Worm (Caenorhabditis elegans) whole organism, young adult: ENCODE measurements around the gene Y55F3BR.6.

Experiments used
- B0019.2 ChIP-seq: fragments of 200-800 bp; sonication (Bioruptor generic); conservative IDR thresholded peaks from 2 replicates; pipeline ENCODE4 v1.3.6; 2022; ENCODE audit warnings: missing genetic modification reagents, missing genetic modification characterization, missing compliant biosample characterization
- B0035.1 ChIP-seq: sonication (generic microtip); optimal IDR thresholded peaks from 2 replicates; lab custom pipeline; 2016; ENCODE audit warnings: missing genetic modification characterization, mild to moderate bottlenecking, missing compliant biosample characterization, missing genotype, missing genetic modification reagents
- F22D6.2 ChIP-seq: sonication (generic microtip); optimal IDR thresholded peaks from 2 replicates; lab custom pipeline; 2016; ENCODE audit warnings: mild to moderate bottlenecking, missing genetic modification characterization, missing compliant biosample characterization
- F37B4.10 ChIP-seq: fragments of 200-800 bp; sonication (Bioruptor generic); IDR thresholded peaks from 2 replicates; pipeline ENCODE4 v1.3.6; 2022; ENCODE audit warnings: missing genetic modification characterization, missing compliant biosample characterization
- F57A8.1 ChIP-seq: fragments of 200-800 bp; sonication (Bioruptor generic); optimal IDR thresholded peaks from 2 replicates; lab custom pipeline; 2018; ENCODE audit warnings: mild to moderate bottlenecking, missing genetic modification characterization, moderate library complexity, missing compliant biosample characterization
- T07F8.4 ChIP-seq: sonication (generic microtip); optimal IDR thresholded peaks from 2 replicates; lab custom pipeline; 2016; ENCODE audit warnings: mild to moderate bottlenecking, missing genetic modification characterization, moderate library complexity, missing compliant biosample characterization
- Y53F4B.3 ChIP-seq: fragments of 200-800 bp; sonication (Bioruptor generic); IDR thresholded peaks from 2 replicates; pipeline ENCODE4 v1.3.6; 2022; ENCODE audit warnings: missing genetic modification reagents, missing genetic modification characterization, missing compliant biosample characterization
- Y56A3A.18 ChIP-seq: fragments of 200-800 bp; sonication (Bioruptor generic); IDR thresholded peaks from 2 replicates; pipeline ENCODE4 v1.3.6; 2022; ENCODE audit warnings: missing genetic modification reagents, missing genetic modification characterization, missing compliant biosample characterization
- Y79H2A.3 ChIP-seq: fragments of 200-800 bp; sonication (Bioruptor generic); conservative IDR thresholded peaks from 2 replicates; pipeline ENCODE4 v1.3.6; 2022; ENCODE audit warnings: missing genetic modification reagents, missing genetic modification characterization, missing compliant biosample characterization
- ama-1 ChIP-seq, 3 experiments: fragments of 150-350 bp in 1 of 3; sonication (generic microtip) in 2 of 3; optimal IDR thresholded peaks; 2 replicates each; lab custom pipeline; 2014 to 2018; ENCODE audit warnings: missing biosample characterization in 2 of 3, missing genetic modification characterization in 2 of 3, missing genetic modification reagents in 2 of 3
- athp-1 ChIP-seq: sonication (generic microtip); optimal IDR thresholded peaks from 2 replicates; lab custom pipeline; 2017; ENCODE audit warnings: mild to moderate bottlenecking, missing genetic modification characterization, missing compliant biosample characterization
- attf-5 ChIP-seq: fragments of 200-800 bp; sonication (Bioruptor generic); optimal IDR thresholded peaks from 2 replicates; lab custom pipeline; 2018; ENCODE audit warnings: mild to moderate bottlenecking, missing genetic modification characterization, missing compliant biosample characterization
- bed-1 ChIP-seq: fragments of 200-800 bp; sonication (Bioruptor generic); IDR thresholded peaks from 2 replicates; pipeline ENCODE4 v1.3.6; 2022; ENCODE audit warnings: missing genetic modification reagents, missing genetic modification characterization, missing compliant biosample characterization
- bed-2 ChIP-seq: fragments of 200-800 bp; sonication (Bioruptor generic); IDR thresholded peaks from 2 replicates; pipeline ENCODE4 v1.3.6; 2022; ENCODE audit warnings: missing genetic modification reagents, missing genetic modification characterization, missing compliant biosample characterization
- ccch-3 ChIP-seq: fragments of 200-800 bp; sonication (Bioruptor generic); optimal IDR thresholded peaks from 2 replicates; lab custom pipeline; 2018; ENCODE audit warnings: mild to moderate bottlenecking, missing genetic modification characterization, missing compliant biosample characterization
- ceh-27 ChIP-seq: fragments of 200-800 bp; sonication (Bioruptor generic); optimal IDR thresholded peaks from 2 replicates; lab custom pipeline; 2018; ENCODE audit warnings: mild to moderate bottlenecking, missing genetic modification characterization, moderate library complexity, missing compliant biosample characterization
- ceh-58 ChIP-seq: fragments of 200-800 bp; sonication (Bioruptor generic); IDR thresholded peaks from 2 replicates; pipeline ENCODE4 v1.3.6; 2022; ENCODE audit warnings: missing genetic modification characterization, missing compliant biosample characterization
- ceh-79 ChIP-seq: sonication (generic microtip); optimal IDR thresholded peaks from 2 replicates; lab custom pipeline; 2017; ENCODE audit warnings: mild to moderate bottlenecking, missing genetic modification characterization, missing compliant biosample characterization
- dox-1 ChIP-seq: fragments of 200-800 bp; sonication (Bioruptor generic); IDR thresholded peaks from 2 replicates; pipeline ENCODE4 v1.3.6; 2022; ENCODE audit warnings: missing genetic modification reagents, missing genetic modification characterization, missing compliant biosample characterization
- dpl-1 ChIP-seq: fragments of 150-350 bp; optimal IDR thresholded peaks from 2 replicates; lab custom pipeline; 2014; ENCODE audit warnings: missing biosample characterization, missing genetic modification reagents, missing genetic modification characterization
- efl-1 ChIP-seq: fragments of 150-350 bp; optimal IDR thresholded peaks from 2 replicates; lab custom pipeline; 2014; ENCODE audit warnings: missing biosample characterization, missing genetic modification reagents, missing genetic modification characterization
- egl-18 ChIP-seq: fragments of 200-800 bp; sonication (Bioruptor generic); IDR thresholded peaks from 2 replicates; pipeline ENCODE4 v1.3.6; 2022; ENCODE audit warnings: missing genetic modification reagents, missing genetic modification characterization, missing compliant biosample characterization
- egl-44 ChIP-seq: fragments of 200-800 bp; sonication (Bioruptor generic); IDR thresholded peaks from 2 replicates; pipeline ENCODE4 v1.3.6; 2022; ENCODE audit warnings: missing genetic modification reagents, missing genetic modification characterization, missing compliant biosample characterization
- ekl-4 ChIP-seq: fragments of 200-800 bp; sonication (Bioruptor generic); IDR thresholded peaks from 2 replicates; pipeline ENCODE4 v1.3.6; 2022; ENCODE audit warnings: missing genetic modification reagents, missing genetic modification characterization, missing compliant biosample characterization
- ets-4 ChIP-seq: fragments of 200-800 bp; sonication (Bioruptor generic); optimal IDR thresholded peaks from 2 replicates; lab custom pipeline; 2018; ENCODE audit warnings: mild to moderate bottlenecking, missing genetic modification characterization, missing compliant biosample characterization
- hlh-26 ChIP-seq: fragments of 200-800 bp; sonication (Bioruptor generic); conservative IDR thresholded peaks from 2 replicates; pipeline ENCODE4 v1.3.6; 2022; ENCODE audit warnings: missing genetic modification reagents, missing genetic modification characterization, missing compliant biosample characterization
- lin-35 ChIP-seq, 3 experiments: fragments of 150-350 bp in 2 of 3; sonication (generic microtip) in 1 of 3; optimal IDR thresholded peaks; 2 replicates each; lab custom pipeline; 2014 to 2018; ENCODE audit warnings: missing biosample characterization in 3 of 3, missing genetic modification characterization in 3 of 3, missing genetic modification reagents in 3 of 3
- lin-54 ChIP-seq: fragments of 200-800 bp; sonication (Bioruptor generic); optimal IDR thresholded peaks from 2 replicates; lab custom pipeline; 2018; ENCODE audit warnings: mild to moderate bottlenecking, missing genetic modification characterization, missing compliant biosample characterization
- lir-1 ChIP-seq: fragments of 200-800 bp; sonication (Bioruptor generic); conservative IDR thresholded peaks from 2 replicates; pipeline ENCODE4 v1.3.6; 2022; ENCODE audit warnings: missing genetic modification reagents, missing genetic modification characterization, missing compliant biosample characterization
- madf-3 ChIP-seq: fragments of 200-800 bp; sonication (Bioruptor generic); IDR thresholded peaks from 2 replicates; pipeline ENCODE4 v1.3.6; 2022; ENCODE audit warnings: missing genetic modification reagents, missing genetic modification characterization, missing compliant biosample characterization
- madf-8 ChIP-seq: fragments of 200-800 bp; sonication (Bioruptor generic); conservative IDR thresholded peaks from 2 replicates; pipeline ENCODE4 v1.3.6; 2022; ENCODE audit warnings: missing genetic modification reagents, missing genetic modification characterization, missing compliant biosample characterization
- mes-4 ChIP-seq: sonication (generic microtip); optimal IDR thresholded peaks from 2 replicates; lab custom pipeline; 2016; ENCODE audit warnings: missing genotype, missing genetic modification characterization, missing compliant biosample characterization
- mxl-1 ChIP-seq: sonication (generic microtip); optimal IDR thresholded peaks from 2 replicates; lab custom pipeline; 2016; ENCODE audit warnings: missing genetic modification characterization, missing compliant biosample characterization
- nfyb-1 ChIP-seq: fragments of 200-800 bp; sonication (Bioruptor generic); IDR thresholded peaks from 2 replicates; pipeline ENCODE4 v1.3.6; 2022; ENCODE audit warnings: missing genetic modification reagents, missing genetic modification characterization, missing compliant biosample characterization
- nhr-179 ChIP-seq: sonication (generic microtip); optimal IDR thresholded peaks from 2 replicates; lab custom pipeline; 2016; ENCODE audit warnings: mild to moderate bottlenecking, missing genetic modification characterization, missing compliant biosample characterization
- pbrm-1 ChIP-seq: fragments of 200-800 bp; sonication (Bioruptor generic); IDR thresholded peaks from 2 replicates; pipeline ENCODE4 v1.3.6; 2022; ENCODE audit warnings: missing genetic modification reagents, missing genetic modification characterization, missing compliant biosample characterization
- pha-4 ChIP-seq: fragments of 150-350 bp; sonication (generic microtip); optimal IDR thresholded peaks from 2 replicates; lab custom pipeline; 2014; ENCODE audit warnings: missing biosample characterization, missing genetic modification reagents, missing genetic modification characterization
- rec-8 ChIP-seq, 2 experiments: sonication (generic microtip); optimal IDR thresholded peaks; 2 replicates each; lab custom pipeline; 2016; ENCODE audit warnings: mild to moderate bottlenecking in 2 of 2, missing genetic modification characterization in 2 of 2, missing genetic modification reagents in 2 of 2, missing genotype in 2 of 2, missing biosample characterization in 1 of 2, missing compliant biosample characterization in 1 of 2, moderate library complexity in 1 of 2
- repo-1 ChIP-seq: sonication (generic microtip); optimal IDR thresholded peaks from 2 replicates; lab custom pipeline; 2017; ENCODE audit warnings: mild to moderate bottlenecking, missing genetic modification characterization, missing compliant biosample characterization
- rpc-1 ChIP-seq, 2 experiments: fragments of 150-350 bp in 1 of 2; sonication (generic microtip) in 1 of 2; optimal IDR thresholded peaks; 2 replicates each; lab custom pipeline; 2014 to 2018; ENCODE audit warnings: missing biosample characterization in 1 of 2, missing genetic modification characterization in 1 of 2, missing genetic modification reagents in 1 of 2, missing genotype in 1 of 2
- sdz-38 ChIP-seq: sonication (generic microtip); optimal IDR thresholded peaks from 2 replicates; lab custom pipeline; 2016; ENCODE audit warnings: missing genotype, missing genetic modification characterization, missing compliant biosample characterization
- snpc-1.3 ChIP-seq: sonication (generic microtip); optimal IDR thresholded peaks from 2 replicates; lab custom pipeline; 2017; ENCODE audit warnings: missing genetic modification characterization, mild to moderate bottlenecking, missing compliant biosample characterization, antibody characterized with exemption, moderate library complexity, missing genotype, missing genetic modification reagents; ENCODE audit not compliant: insufficient read depth
- snpc-4 ChIP-seq, 5 experiments: fragments of 150-350 bp in 1 of 5; sonication (generic microtip) in 4 of 5; optimal IDR thresholded peaks; 2 replicates each; lab custom pipeline; 2014 to 2018; ENCODE audit warnings: missing genetic modification characterization in 5 of 5, missing biosample characterization in 3 of 5, antibody characterized with exemption in 2 of 5, mild to moderate bottlenecking in 2 of 5, missing compliant biosample characterization in 2 of 5, missing genotype in 2 of 5, moderate library complexity in 2 of 5, missing genetic modification reagents in 1 of 5
- zim-3 ChIP-seq: sonication (generic microtip); optimal IDR thresholded peaks from 2 replicates; lab custom pipeline; 2017; ENCODE audit warnings: mild to moderate bottlenecking, missing genetic modification characterization, moderate library complexity, missing compliant biosample characterization
- ztf-18 ChIP-seq: sonication (generic microtip); optimal IDR thresholded peaks from 2 replicates; lab custom pipeline; 2016; ENCODE audit warnings: missing genotype, mild to moderate bottlenecking, missing genetic modification characterization, missing compliant biosample characterization
- ztf-25 ChIP-seq: fragments of 200-800 bp; sonication (Bioruptor generic); IDR thresholded peaks from 2 replicates; pipeline ENCODE4 v1.3.6; 2022; ENCODE audit warnings: missing genetic modification reagents, missing genetic modification characterization, missing compliant biosample characterization
- ztf-26 ChIP-seq: sonication (generic microtip); optimal IDR thresholded peaks from 2 replicates; lab custom pipeline; 2017; ENCODE audit warnings: missing genetic modification characterization, missing compliant biosample characterization

Y55F3BR.6 gene

ce11 chrIV:866828-867270, 24.9 kb upstream of the Y55F3BR.6 start (continued):
- TF ChIP-seq ama-1 (optimal IDR thresholded peaks at IDR 0.05; lab: Kevin White, UChicago) (peak; percentile 97), ama-1 (GFP tag; optimal IDR thresholded peaks at IDR 0.05; lab: Kevin White, UChicago) (peak; percentile 27 to 60), ceh-79 (tag; lab: Kevin White, UChicago) (peak; percentile 84), ets-4 (GFP tag; lab: Kevin White, UChicago) (peak; percentile 72), F22D6.2 (tag; lab: Kevin White, UChicago) (no peak), sdz-38 (tag; lab: Kevin White, UChicago) (peak; percentile 33), zim-3 (tag; lab: Kevin White, UChicago) (peak; percentile 38), snpc-1.3 (peak; percentile 97), F37B4.10 (GFP tag; lab: Robert Waterston, UW) (no peak), rec-8 (tag; optimal IDR thresholded peaks at IDR 0.05; lab: Kevin White, UChicago) (peak; percentile 19 to 84), egl-44 (GFP tag; lab: Robert Waterston, UW) (peak; percentile 72; the same call in 1 of the 2 replicates), mxl-1 (peak; percentile 84), ccch-3 (GFP tag; lab: Kevin White, UChicago) (no peak), hlh-26 (GFP tag; lab: Robert Waterston, UW) (no peak), repo-1 (peak; percentile 82), lin-35 (GFP tag; optimal IDR thresholded peaks at IDR 0.05; lab: Kevin White, UChicago) (peak in 1 of 3 experiments; percentile 62), madf-8 (peak; percentile 44), ceh-27 (GFP tag; lab: Kevin White, UChicago) (peak; percentile 66), madf-3 (GFP tag; lab: Robert Waterston, UW) (no peak; the same call in none of the 2 replicates), pbrm-1 (GFP tag; lab: Robert Waterston, UW) (peak; percentile 99), dox-1 (peak; percentile 96), ztf-26 (tag; lab: Kevin White, UChicago) (peak; percentile 61), snpc-4 (GFP tag; optimal IDR thresholded peaks at IDR 0.05; lab: Kevin White, UChicago) (peak; percentile 99), snpc-4 (tag; optimal IDR thresholded peaks at IDR 0.05; lab: Kevin White, UChicago) (peak; percentile 99 to 100 (median 100)), athp-1 (tag; lab: Kevin White, UChicago) (peak; percentile 70), Y79H2A.3 (GFP tag; lab: Robert Waterston, UW) (peak; percentile 81), efl-1 (GFP tag; lab: Kevin White, UChicago) (peak; percentile 44), ztf-18 (tag; lab: Kevin White, UChicago) (peak; percentile 62), bed-1 (GFP tag; lab: Robert Waterston, UW) (0 out of 2 replicates have a peak, but pooled peaks have one; percentile 44), attf-5 (GFP tag; lab: Kevin White, UChicago) (peak; percentile 66), ztf-25 (GFP tag; lab: Robert Waterston, UW) (peak; percentile 74; the same call in 1 of the 2 replicates), dpl-1 (peak; percentile 16), egl-18 (GFP tag; lab: Robert Waterston, UW) (no peak), nfyb-1 (peak; percentile 88), lir-1 (GFP tag; lab: Robert Waterston, UW) (peak; percentile 83), bed-2 (GFP tag; lab: Robert Waterston, UW) (peak; percentile 60; the same call in 1 of the 2 replicates), ekl-4 (GFP tag; lab: Robert Waterston, UW) (peak; percentile 91), rpc-1 (optimal IDR thresholded peaks at IDR 0.05; lab: Kevin White, UChicago) (peak; percentile 51), rpc-1 (tag; optimal IDR thresholded peaks at IDR 0.05; lab: Kevin White, UChicago) (peak; percentile 74), Y56A3A.18 (GFP tag; lab: Robert Waterston, UW) (no peak), ceh-58 (no peak), lin-54 (GFP tag; lab: Kevin White, UChicago) (peak; percentile 88), F57A8.1 (GFP tag; lab: Kevin White, UChicago) (no peak), pha-4 (tag; lab: Kevin White, UChicago) (no peak), Y53F4B.3 (GFP tag; lab: Robert Waterston, UW) (peak; percentile 46), B0019.2 (GFP tag; lab: Robert Waterston, UW) (peak; percentile 62), T07F8.4 (peak; percentile 63), nhr-179 (tag; lab: Kevin White, UChicago) (no peak), B0035.1 (peak; percentile 64), mes-4 (tag; lab: Kevin White, UChicago) (peak; percentile 49)
